Worm (Caenorhabditis elegans) whole organism, L1 larva: Measurements from ENCODE around the gene T02G5.15.

Experiments used
- nhr-20 ChIP-seq: sonication (generic microtip); optimal IDR thresholded peaks from 2 replicates; lab custom pipeline; 2016; ENCODE audit warnings: mild to moderate bottlenecking, missing genetic modification characterization, missing compliant biosample characterization
- zag-1 ChIP-seq: fragments of 150-350 bp; optimal IDR thresholded peaks from 2 replicates; lab custom pipeline; 2014; ENCODE audit warnings: missing biosample characterization, missing genetic modification characterization

ce11 chrII:7100838-7101237, 16.7 kb downstream of the T02G5.15 start, which contains the start of gene mmaa-1:
- no peak for TF ChIP-seq zag-1 (tag; lab: Kevin White, UChicago)
- TF ChIP-seq nhr-20 (tag; lab: Kevin White, UChicago), result no peak
